Worm (Caenorhabditis elegans) whole organism, mixed stage, embryonic: Measurements from ENCODE around the gene srx-101.

Source experiments
- M03D4.4 ChIP-seq: sonication (generic microtip); optimal IDR thresholded peaks from 2 replicates; lab custom pipeline; 2017; ENCODE audit warnings: mild to moderate bottlenecking, missing genetic modification characterization, missing compliant biosample characterization
- blmp-1 ChIP-seq: fragments of 150-350 bp; optimal IDR thresholded peaks from 2 replicates; lab custom pipeline; 2014; ENCODE audit warnings: missing biosample characterization, missing genetic modification characterization
- ceh-43 ChIP-seq: fragments of 200-800 bp; sonication (Bioruptor generic); optimal IDR thresholded peaks from 2 replicates; lab custom pipeline; 2018; ENCODE audit warnings: mild to moderate bottlenecking, missing genetic modification characterization, moderate library complexity, missing compliant biosample characterization
- ces-1 ChIP-seq: fragments of 150-350 bp; optimal IDR thresholded peaks from 2 replicates; lab custom pipeline; 2014; ENCODE audit warnings: missing biosample characterization, missing genetic modification reagents, missing genetic modification characterization
- elt-1 ChIP-seq: sonication (generic microtip); optimal IDR thresholded peaks from 2 replicates; lab custom pipeline; 2017; ENCODE audit warnings: missing genetic modification characterization, mild to moderate bottlenecking, missing compliant biosample characterization, antibody characterized with exemption, moderate library complexity, borderline replicate concordance; ENCODE audit not compliant: insufficient read depth
- lin-13 ChIP-seq: fragments of 150-350 bp; optimal IDR thresholded peaks from 2 replicates; lab custom pipeline; 2014; ENCODE audit warnings: missing biosample characterization, missing genetic modification characterization
- lsy-2 ChIP-seq: fragments of 150-350 bp; optimal IDR thresholded peaks from 2 replicates; lab custom pipeline; 2014; ENCODE audit warnings: missing biosample characterization, missing genetic modification characterization
- mab-5 ChIP-seq: fragments of 150-350 bp; optimal IDR thresholded peaks from 2 replicates; lab custom pipeline; 2014; ENCODE audit warnings: missing biosample characterization, missing genetic modification characterization
- mep-1 ChIP-seq: fragments of 150-350 bp; optimal IDR thresholded peaks from 2 replicates; lab custom pipeline; 2017; ENCODE audit warnings: missing biosample characterization, missing genetic modification reagents, missing genetic modification characterization, inconsistent platforms
- nhr-237 ChIP-seq: fragments of 150-350 bp; optimal IDR thresholded peaks from 2 replicates; lab custom pipeline; 2014; ENCODE audit warnings: missing biosample characterization, missing genetic modification characterization
- sem-2 ChIP-seq: fragments of 200-800 bp; sonication (Bioruptor generic); optimal IDR thresholded peaks from 2 replicates; lab custom pipeline; 2018; ENCODE audit warnings: mild to moderate bottlenecking, missing genetic modification characterization, missing compliant biosample characterization
- unc-120 ChIP-seq: sonication (generic microtip); optimal IDR thresholded peaks from 2 replicates; lab custom pipeline; 2017; ENCODE audit warnings: missing genetic modification characterization, missing compliant biosample characterization; ENCODE audit not compliant: poor library complexity, severe bottlenecking
- zip-8 ChIP-seq: fragments of 150-350 bp; optimal IDR thresholded peaks from 2 replicates; lab custom pipeline; 2014; ENCODE audit warnings: missing biosample characterization, missing genetic modification characterization
- ztf-11 ChIP-seq: fragments of 150-350 bp; optimal IDR thresholded peaks from 2 replicates; lab custom pipeline; 2014; ENCODE audit warnings: missing biosample characterization, missing genetic modification characterization

The srx-101 gene

ce11 chrII:3641197-3641596 lies 49.3 kb downstream of the srx-101 start, which contains the start of gene M151.1:
Gene M151.1 (plus strand): TSS chrII:3641497.
- TF ChIP-seq blmp-1 (tag; lab: Kevin White, UChicago), result no peak
- no peak for TF ChIP-seq ces-1
- TF ChIP-seq unc-120 (tag; lab: Kevin White, UChicago), result no peak
- no peak for TF ChIP-seq mab-5 (tag; lab: Kevin White, UChicago)
- TF ChIP-seq ceh-43 (GFP tag; lab: Kevin White, UChicago), result no peak
- TF ChIP-seq ztf-11 (tag; lab: Kevin White, UChicago), result no peak
- TF ChIP-seq sem-2 (GFP tag; lab: Kevin White, UChicago), result no peak
- TF ChIP-seq, all 35 proteins: peak for 0

ce11 chrII:3640197-3640596 lies 50.3 kb downstream of the srx-101 start, which contains the start of gene M151.10:
Gene M151.10 (minus strand): TSS chrII:3640297.
- TF ChIP-seq elt-1 (tag; lab: Kevin White, UChicago) (no peak), lsy-2 (no peak), mep-1 (tag; lab: Kevin White, UChicago) (no peak), nhr-237 (tag; lab: Kevin White, UChicago) (no peak), M03D4.4 (tag; lab: Kevin White, UChicago) (no peak), zip-8 (tag; lab: Kevin White, UChicago) (no peak), lin-13 (tag; lab: Kevin White, UChicago) (no peak), blmp-1 (tag; lab: Kevin White, UChicago) (no peak)
